Worm (Caenorhabditis elegans) whole organism, L4 larva: Measurements from ENCODE around the gene T20D3.6.

ENCODE experiments used
- D1046.2 ChIP-seq: fragments of 200-800 bp; sonication (Bioruptor generic); IDR thresholded peaks from 2 replicates; pipeline ENCODE4 v1.3.6; 2022; ENCODE audit warnings: missing genetic modification characterization, missing compliant biosample characterization
- F26F4.8 ChIP-seq: fragments of 200-800 bp; sonication (Bioruptor generic); conservative IDR thresholded peaks from 2 replicates; pipeline ENCODE4 v1.3.6; 2022; ENCODE audit warnings: missing genetic modification characterization, missing compliant biosample characterization
- F44E2.7 ChIP-seq: fragments of 200-800 bp; sonication (Bioruptor generic); IDR thresholded peaks from 2 replicates; pipeline ENCODE4 v2.1.2; 2022; ENCODE audit warnings: missing genetic modification characterization, missing compliant biosample characterization
- T20F7.1 ChIP-seq: fragments of 200-800 bp; sonication (Bioruptor generic); optimal IDR thresholded peaks from 2 replicates; lab custom pipeline; 2018; ENCODE audit warnings: mild to moderate bottlenecking, missing genetic modification characterization, missing compliant biosample characterization
- T26A8.4 ChIP-seq: fragments of 200-800 bp; sonication (Bioruptor generic); IDR thresholded peaks from 2 replicates; pipeline ENCODE4 v1.3.6; 2022; ENCODE audit warnings: missing genetic modification characterization, missing compliant biosample characterization
- ZK546.5 ChIP-seq, 2 experiments: sonication (generic microtip); optimal IDR thresholded peaks; 2 replicates each; lab custom pipeline; 2017; ENCODE audit warnings: missing biosample characterization in 2 of 2, missing genetic modification characterization in 2 of 2
- aha-1 ChIP-seq: fragments of 150-350 bp; peaks from one replicate; lab custom pipeline; 2014; ENCODE audit warnings: missing biosample characterization, missing genetic modification characterization
- arid-1 ChIP-seq: fragments of 200-800 bp; sonication (Bioruptor generic); conservative IDR thresholded peaks from 2 replicates; pipeline ENCODE4 v1.3.6; 2022; ENCODE audit warnings: missing genetic modification reagents, missing genetic modification characterization, missing compliant biosample characterization
- attf-4 ChIP-seq: sonication (generic microtip); optimal IDR thresholded peaks from 3 replicates; lab custom pipeline; 2017; ENCODE audit warnings: missing biosample characterization, missing genetic modification characterization
- ceh-28 ChIP-seq: fragments of 150-350 bp; optimal IDR thresholded peaks from 2 replicates; lab custom pipeline; 2014; ENCODE audit warnings: missing biosample characterization, missing genetic modification reagents, missing genetic modification characterization
- ceh-32 ChIP-seq: sonication (generic microtip); optimal IDR thresholded peaks from 2 replicates; lab custom pipeline; 2016; ENCODE audit warnings: mild to moderate bottlenecking, missing genetic modification characterization, missing compliant biosample characterization; ENCODE audit not compliant: poor library complexity
- ceh-44 ChIP-seq: fragments of 200-800 bp; sonication (Bioruptor generic); IDR thresholded peaks from 2 replicates; pipeline ENCODE4 v1.3.6; 2022; ENCODE audit warnings: missing genetic modification reagents, missing genetic modification characterization, missing compliant biosample characterization
- ceh-62 ChIP-seq: sonication (generic microtip); optimal IDR thresholded peaks from 2 replicates; lab custom pipeline; 2017; ENCODE audit warnings: missing biosample characterization, missing genetic modification characterization
- ceh-82 ChIP-seq: sonication (generic microtip); optimal IDR thresholded peaks from 2 replicates; lab custom pipeline; 2017; ENCODE audit warnings: missing biosample characterization, missing genetic modification characterization
- ctbp-1 ChIP-seq: fragments of 200-800 bp; sonication (Bioruptor generic); IDR thresholded peaks from 2 replicates; pipeline ENCODE4 v1.3.6; 2022; ENCODE audit warnings: missing genetic modification reagents, missing genetic modification characterization, missing compliant biosample characterization
- daf-12 ChIP-seq: fragments of 150-350 bp; optimal IDR thresholded peaks from 2 replicates; lab custom pipeline; 2014; ENCODE audit warnings: missing biosample characterization, missing genetic modification reagents, missing genetic modification characterization
- daf-16 ChIP-seq, 3 experiments: sonication (generic microtip); optimal IDR thresholded peaks; 2 replicates each; lab custom pipeline; 2016 to 2017; ENCODE audit warnings: missing genetic modification characterization in 3 of 3, missing genetic modification reagents in 3 of 3, mild to moderate bottlenecking in 2 of 3, missing compliant biosample characterization in 2 of 3, missing biosample characterization in 1 of 3, moderate library complexity in 1 of 3
- dmd-8 ChIP-seq: fragments of 200-800 bp; sonication (Bioruptor generic); IDR thresholded peaks from 2 replicates; pipeline ENCODE4 v1.3.6; 2022; ENCODE audit warnings: missing genetic modification characterization, missing compliant biosample characterization
- dmd-9 ChIP-seq: fragments of 200-800 bp; sonication (Bioruptor generic); IDR thresholded peaks from 2 replicates; pipeline ENCODE4 v1.3.6; 2022; ENCODE audit warnings: missing genetic modification reagents, missing genetic modification characterization, missing compliant biosample characterization
- duxl-1 ChIP-seq: sonication (generic microtip); optimal IDR thresholded peaks from 2 replicates; lab custom pipeline; 2016; ENCODE audit warnings: mild to moderate bottlenecking, missing genetic modification characterization, moderate library complexity, missing compliant biosample characterization; ENCODE audit not compliant: poor library complexity
- hlh-11 ChIP-seq: fragments of 200-800 bp; sonication (Bioruptor generic); optimal IDR thresholded peaks from 2 replicates; lab custom pipeline; 2018; ENCODE audit warnings: mild to moderate bottlenecking, missing genetic modification characterization, missing compliant biosample characterization
- hlh-30 ChIP-seq: sonication (generic microtip); optimal IDR thresholded peaks from 2 replicates; lab custom pipeline; 2017; ENCODE audit warnings: antibody characterized with exemption, mild to moderate bottlenecking, missing genetic modification characterization, missing compliant biosample characterization; ENCODE audit not compliant: insufficient read depth
- lim-7 ChIP-seq: fragments of 200-800 bp; sonication (Bioruptor generic); IDR thresholded peaks from 2 replicates; pipeline ENCODE4 v1.3.6; 2022; ENCODE audit warnings: missing genetic modification characterization, missing compliant biosample characterization
- lin-1 ChIP-seq: fragments of 200-800 bp; sonication (Bioruptor generic); IDR thresholded peaks from 2 replicates; pipeline ENCODE4 v1.3.6; 2022; ENCODE audit warnings: missing genetic modification reagents, missing genetic modification characterization, missing compliant biosample characterization
- lin-39 ChIP-seq: fragments of 150-350 bp; optimal IDR thresholded peaks from 2 replicates; lab custom pipeline; 2014; ENCODE audit warnings: missing biosample characterization, missing genetic modification reagents, missing genetic modification characterization
- madf-9 ChIP-seq: fragments of 200-800 bp; sonication (Bioruptor generic); conservative IDR thresholded peaks from 2 replicates; pipeline ENCODE4 v1.3.6; 2022; ENCODE audit warnings: missing genetic modification reagents, missing genetic modification characterization, missing compliant biosample characterization
- mdl-1 ChIP-seq, 2 experiments: fragments of 150-350 bp in 1 of 2; sonication (generic microtip) in 1 of 2; optimal IDR thresholded peaks; 2 replicates each; lab custom pipeline; 2014 to 2017; ENCODE audit warnings: missing biosample characterization in 2 of 2, missing genetic modification characterization in 2 of 2
- mep-1 ChIP-seq: fragments of 150-350 bp; sonication (generic microtip); optimal IDR thresholded peaks from 3 replicates; lab custom pipeline; 2014; ENCODE audit warnings: missing biosample characterization, missing genetic modification characterization
- mes-2 ChIP-seq: sonication (generic microtip); optimal IDR thresholded peaks from 2 replicates; lab custom pipeline; 2016; ENCODE audit warnings: missing genotype, mild to moderate bottlenecking, missing genetic modification characterization, missing compliant biosample characterization; ENCODE audit not compliant: poor library complexity, severe bottlenecking
- nhr-102 ChIP-seq: sonication (generic microtip); optimal IDR thresholded peaks from 2 replicates; lab custom pipeline; 2016; ENCODE audit warnings: mild to moderate bottlenecking, missing genetic modification characterization, moderate library complexity, missing compliant biosample characterization
- nhr-11 ChIP-seq: fragments of 150-350 bp; optimal IDR thresholded peaks from 2 replicates; lab custom pipeline; 2014; ENCODE audit warnings: missing biosample characterization, missing genetic modification characterization
- nhr-237 ChIP-seq: sonication (generic microtip); optimal IDR thresholded peaks from 2 replicates; lab custom pipeline; 2017; ENCODE audit warnings: missing biosample characterization, missing genetic modification characterization
- nhr-25 ChIP-seq: sonication (generic microtip); optimal IDR thresholded peaks from 2 replicates; lab custom pipeline; 2017; ENCODE audit warnings: missing genetic modification characterization, mild to moderate bottlenecking, missing compliant biosample characterization, antibody characterized with exemption, moderate library complexity, borderline replicate concordance; ENCODE audit not compliant: insufficient read depth
- nhr-28 ChIP-seq: fragments of 150-350 bp; optimal IDR thresholded peaks from 2 replicates; lab custom pipeline; 2014; ENCODE audit warnings: missing biosample characterization, missing genetic modification characterization
- nhr-41 ChIP-seq: fragments of 200-800 bp; sonication (Bioruptor generic); IDR thresholded peaks from 2 replicates; pipeline ENCODE4 v1.3.6; 2022; ENCODE audit warnings: missing genetic modification reagents, missing genetic modification characterization, missing compliant biosample characterization
- nhr-42 ChIP-seq: fragments of 200-800 bp; sonication (Bioruptor generic); IDR thresholded peaks from 2 replicates; pipeline ENCODE4 v1.3.6; 2022; ENCODE audit warnings: missing genetic modification characterization, missing compliant biosample characterization
- nhr-77 ChIP-seq: fragments of 150-350 bp; optimal IDR thresholded peaks from 2 replicates; lab custom pipeline; 2014; ENCODE audit warnings: missing biosample characterization, missing genetic modification characterization
- pha-4 ChIP-seq, 2 experiments: fragments of 150-350 bp in 1 of 2; fragments of 200-800 bp in 1 of 2; sonication (Bioruptor generic) in 1 of 2; IDR thresholded peaks in 1 of 2; optimal IDR thresholded peaks in 1 of 2; 2 replicates each; pipeline versions ENCODE4 v1.3.6 to Lab custom; 2014 to 2022; ENCODE audit warnings: missing genetic modification characterization in 2 of 2, missing genetic modification reagents in 2 of 2, missing biosample characterization in 1 of 2, missing compliant biosample characterization in 1 of 2
- php-3 ChIP-seq: fragments of 200-800 bp; sonication (Bioruptor generic); IDR thresholded peaks from 2 replicates; pipeline ENCODE4 v1.3.6; 2022; ENCODE audit warnings: missing genetic modification reagents, missing genetic modification characterization, missing compliant biosample characterization
- pqm-1 ChIP-seq: sonication (generic microtip); optimal IDR thresholded peaks from 2 replicates; lab custom pipeline; 2017; ENCODE audit warnings: missing biosample characterization, missing genetic modification characterization
- rbr-2 ChIP-seq: sonication (generic microtip); optimal IDR thresholded peaks from 2 replicates; lab custom pipeline; 2016; ENCODE audit warnings: missing genotype, missing genetic modification characterization, missing compliant biosample characterization
- set-16 ChIP-seq: fragments of 200-800 bp; sonication (Bioruptor generic); IDR thresholded peaks from 2 replicates; pipeline ENCODE4 v1.3.6; 2022; ENCODE audit warnings: missing genetic modification reagents, missing genetic modification characterization, missing compliant biosample characterization
- snpc-4 ChIP-seq: fragments of 150-350 bp; optimal IDR thresholded peaks from 2 replicates; lab custom pipeline; 2014; ENCODE audit warnings: missing biosample characterization, missing genetic modification characterization
- unc-62 ChIP-seq, 3 experiments: fragments of 150-350 bp in 1 of 3; sonication (generic microtip); optimal IDR thresholded peaks in 2 of 3; peaks in 1 of 3; 1 replicate in 1 of 3; 2 replicates in 2 of 3; lab custom pipeline; 2014 to 2017; ENCODE audit warnings: missing biosample characterization in 3 of 3, missing genetic modification characterization in 3 of 3, missing genetic modification reagents in 3 of 3, missing genotype in 1 of 3
- zag-1 ChIP-seq: fragments of 150-350 bp; optimal IDR thresholded peaks from 2 replicates; lab custom pipeline; 2014; ENCODE audit warnings: missing biosample characterization, missing genetic modification characterization
- zfp-2 ChIP-seq: sonication (generic microtip); optimal IDR thresholded peaks from 2 replicates; lab custom pipeline; 2016; ENCODE audit warnings: mild to moderate bottlenecking, missing genetic modification characterization, missing compliant biosample characterization
- zip-2 ChIP-seq: fragments of 150-350 bp; optimal IDR thresholded peaks from 2 replicates; lab custom pipeline; 2014; ENCODE audit warnings: missing biosample characterization, missing genetic modification characterization
- ztf-11 ChIP-seq: fragments of 150-350 bp; optimal IDR thresholded peaks from 2 replicates; lab custom pipeline; 2014; ENCODE audit warnings: missing biosample characterization, missing genetic modification characterization
- ztf-7 ChIP-seq: fragments of 150-350 bp; optimal IDR thresholded peaks from 2 replicates; lab custom pipeline; 2014; ENCODE audit warnings: missing biosample characterization, missing genetic modification characterization

The T20D3.6 gene

ce11 chrIV:9310935-9311566 is 28.1 kb downstream of the T20D3.6 start:
- TF ChIP-seq set-16 (GFP tag; lab: Robert Waterston, UW): no peak
- no peak for TF ChIP-seq ctbp-1 (GFP tag; lab: Robert Waterston, UW)
- no peak for TF ChIP-seq F44E2.7
- TF ChIP-seq nhr-42 (GFP tag; lab: Robert Waterston, UW): no peak
- TF ChIP-seq duxl-1: no peak
- no peak for TF ChIP-seq rbr-2
- no peak for TF ChIP-seq ceh-28
- TF ChIP-seq aha-1: peak; percentile 91
- no peak for TF ChIP-seq nhr-11
- no peak for TF ChIP-seq attf-4 (tag; lab: Kevin White, UChicago)
- TF ChIP-seq T20F7.1 (GFP tag; lab: Kevin White, UChicago): peak; percentile 13
- TF ChIP-seq nhr-237 (tag; lab: Kevin White, UChicago): no peak
- TF ChIP-seq ZK546.5 (tag; optimal IDR thresholded peaks at IDR 0.05; lab: Kevin White, UChicago): no peak
- no peak for TF ChIP-seq nhr-41
- no peak for TF ChIP-seq hlh-30 (tag; lab: Kevin White, UChicago)
- TF ChIP-seq ceh-44 (GFP tag; lab: Robert Waterston, UW): no peak
- TF ChIP-seq pha-4 (GFP tag; IDR thresholded peaks at IDR 0.05; lab: Robert Waterston, UW): no peak
- no peak for TF ChIP-seq pha-4 (tag; optimal IDR thresholded peaks at IDR 0.05; lab: Kevin White, UChicago)
- 0 out of 2 replicates have a peak, but pooled peaks have one; percentile 32 for TF ChIP-seq php-3 (GFP tag; lab: Robert Waterston, UW)
- TF ChIP-seq pqm-1 (tag; lab: Kevin White, UChicago): peak; percentile 44
- TF ChIP-seq nhr-77 (tag; lab: Kevin White, UChicago): peak; percentile 74
- no peak for TF ChIP-seq unc-62 (GFP tag; optimal IDR thresholded peaks at IDR 0.05 in 1 of 2; lab: Kevin White, UChicago)
- TF ChIP-seq unc-62 (tag; optimal IDR thresholded peaks at IDR 0.05; lab: Kevin White, UChicago): no peak
- TF ChIP-seq arid-1: no peak
- no peak for TF ChIP-seq ceh-32 (tag; lab: Kevin White, UChicago)
- no peak for TF ChIP-seq daf-16 (GFP tag; optimal IDR thresholded peaks at IDR 0.05; lab: Kevin White, UChicago)
- TF ChIP-seq daf-16 (tag; optimal IDR thresholded peaks at IDR 0.05; lab: Kevin White, UChicago): peak; percentile 62
- no peak for TF ChIP-seq lin-39 (tag; lab: Kevin White, UChicago)
- peak; percentile 57 for TF ChIP-seq hlh-11 (tag; lab: Kevin White, UChicago)
- peak; percentile 20; the same call in 1 of the 2 replicates for TF ChIP-seq lin-1 (GFP tag; lab: Robert Waterston, UW)
- TF ChIP-seq T26A8.4 (GFP tag; lab: Robert Waterston, UW): no peak
- TF ChIP-seq dmd-8: no peak
- TF ChIP-seq nhr-25 (tag; lab: Kevin White, UChicago): no peak
- no peak for TF ChIP-seq ztf-7
- TF ChIP-seq zip-2: no peak
- TF ChIP-seq ztf-11 (tag; lab: Kevin White, UChicago): no peak
- TF ChIP-seq nhr-28 (tag; lab: Kevin White, UChicago): peak; percentile 71
- no peak for TF ChIP-seq zfp-2
- TF ChIP-seq dmd-9 (GFP tag; lab: Robert Waterston, UW): no peak
- no peak for TF ChIP-seq mep-1 (tag; lab: Kevin White, UChicago)
- TF ChIP-seq mdl-1 (tag; optimal IDR thresholded peaks at IDR 0.05; lab: Kevin White, UChicago): peak in 1 of 2 experiments; percentile 43
- no peak for TF ChIP-seq mes-2 (tag; lab: Kevin White, UChicago)
- TF ChIP-seq zag-1 (tag; lab: Kevin White, UChicago): no peak
- no peak for TF ChIP-seq D1046.2 (GFP tag; lab: Robert Waterston, UW)
- no peak for TF ChIP-seq F26F4.8 (GFP tag; lab: Robert Waterston, UW)
- TF ChIP-seq nhr-102 (tag; lab: Kevin White, UChicago): no peak
- no peak for TF ChIP-seq daf-12
- TF ChIP-seq madf-9: no peak
- no peak for TF ChIP-seq snpc-4 (tag; lab: Kevin White, UChicago)
- TF ChIP-seq lim-7: no peak
- no peak for TF ChIP-seq ceh-62 (tag; lab: Kevin White, UChicago)
- TF ChIP-seq ceh-82: no peak
